Fruit fly (Drosophila melanogaster) whole organism: ENCODE measurements around the gene kis.

Experiments
- CG8478 ChIP-seq: fragments of >200 bp; optimal IDR thresholded peaks from 2 replicates; lab custom pipeline; 2018; ENCODE audit warnings: inconsistent platforms
- EcR ChIP-seq, 2 experiments: fragments of >200 bp; optimal IDR thresholded peaks; 2 replicates each; lab custom pipeline; 2017; ENCODE audit warnings: missing biosample characterization in 2 of 2, missing genetic modification characterization in 2 of 2, missing genetic modification reagents in 2 of 2
- pan ChIP-seq: fragments of >200 bp; optimal IDR thresholded peaks from 2 replicates; lab custom pipeline; 2017
- psq ChIP-seq: fragments of >200 bp; optimal IDR thresholded peaks from 2 replicates; lab custom pipeline; 2017
- usp ChIP-seq: fragments of >200 bp; optimal IDR thresholded peaks from 2 replicates; lab custom pipeline; 2017; ENCODE audit warnings: missing biosample characterization, missing genetic modification characterization, mixed read lengths

- TF ChIP-seq CG8478 (lab: Kevin White, UChicago) (no peak), psq (lab: Kevin White, UChicago) (no peak), usp (GFP tag; lab: Kevin White, UChicago) (no peak), EcR (GFP tag; optimal IDR thresholded peaks at IDR 0.05; lab: Kevin White, UChicago) (no peak), pan (lab: Kevin White, UChicago) (no peak)
These were observed 1.4 kb downstream of the kis start for dm6 chr2L:249048-249825.
